Worm (Caenorhabditis elegans): Measurements from ENCODE around the gene C09F5.3.

The C09F5.3 gene

DNA sequence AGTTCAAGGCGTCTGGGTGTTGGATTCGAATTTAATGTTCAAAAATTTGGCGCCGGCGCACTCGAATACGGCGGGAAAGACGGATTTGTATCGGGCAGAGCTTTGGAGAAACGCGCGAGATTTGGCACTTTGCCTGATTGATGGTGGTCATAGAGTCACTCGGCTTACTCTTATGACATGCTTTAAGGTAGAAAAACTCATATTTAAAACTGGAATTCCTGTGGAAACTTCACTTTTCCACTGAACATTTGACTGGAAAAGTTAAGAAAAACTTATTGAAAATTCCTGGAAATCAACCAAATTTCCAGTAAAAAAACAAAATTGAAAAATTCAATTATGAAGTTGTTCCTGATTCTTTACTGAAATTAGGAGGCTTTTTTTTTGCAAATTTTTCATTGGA, 20.4 kb downstream of the C09F5.3 start:
- TF ChIP-seq cog-1 (tag; optimal IDR thresholded peaks at IDR 0.05) (no peak), med-1 (GFP tag; optimal IDR thresholded peaks at IDR 0.05; ENCODE audit: insufficient read depth) (no peak), klf-2 (GFP tag; conservative IDR thresholded peaks at IDR 0.05) (no peak), tab-1 (GFP tag; IDR thresholded peaks at IDR 0.05) (no peak), ztf-29 (GFP tag; IDR thresholded peaks at IDR 0.05) (no peak), flt-1 (GFP tag; IDR thresholded peaks at IDR 0.05) (no peak), ztf-23 (GFP tag; IDR thresholded peaks at IDR 0.05) (no peak), T22C8.4 (GFP tag; IDR thresholded peaks at IDR 0.05) (no peak)

DNA sequence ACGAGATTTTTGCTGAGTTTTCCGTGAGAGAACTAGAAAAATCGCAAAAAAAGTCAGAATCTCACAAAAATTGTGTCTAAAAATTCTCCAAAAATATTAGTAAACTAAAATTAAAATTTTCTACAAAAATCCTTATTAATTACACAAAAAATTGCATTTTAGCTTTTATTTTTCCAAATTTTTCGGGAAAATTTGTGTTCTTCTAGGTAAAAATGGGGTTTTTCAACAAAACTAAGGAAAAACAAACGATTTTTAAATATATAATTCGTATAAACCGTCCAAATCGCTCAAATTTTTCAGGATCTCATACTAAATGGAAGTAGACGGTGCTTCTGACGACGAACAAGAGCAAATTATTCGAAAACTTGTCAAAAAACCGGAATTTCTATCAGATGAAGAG, 23.3 kb downstream of the C09F5.3 start, which contains the start of gene W06E11.1:
W06E11.1 (plus strand) TSS at position 301 of the 400 bp plus-strand sequence.
- TF ChIP-seq flt-1 (GFP tag; IDR thresholded peaks at IDR 0.05) = no peak
- TF ChIP-seq ztf-29 (GFP tag; IDR thresholded peaks at IDR 0.05) = no peak
- TF ChIP-seq med-1 (GFP tag; optimal IDR thresholded peaks at IDR 0.05; ENCODE audit: insufficient read depth) = no peak
- TF ChIP-seq T22C8.4 (GFP tag; IDR thresholded peaks at IDR 0.05) = no peak
- TF ChIP-seq cog-1 (tag; optimal IDR thresholded peaks at IDR 0.05) = no peak
- TF ChIP-seq ref-1 (GFP tag; conservative IDR thresholded peaks at IDR 0.05) = no peak

DNA sequence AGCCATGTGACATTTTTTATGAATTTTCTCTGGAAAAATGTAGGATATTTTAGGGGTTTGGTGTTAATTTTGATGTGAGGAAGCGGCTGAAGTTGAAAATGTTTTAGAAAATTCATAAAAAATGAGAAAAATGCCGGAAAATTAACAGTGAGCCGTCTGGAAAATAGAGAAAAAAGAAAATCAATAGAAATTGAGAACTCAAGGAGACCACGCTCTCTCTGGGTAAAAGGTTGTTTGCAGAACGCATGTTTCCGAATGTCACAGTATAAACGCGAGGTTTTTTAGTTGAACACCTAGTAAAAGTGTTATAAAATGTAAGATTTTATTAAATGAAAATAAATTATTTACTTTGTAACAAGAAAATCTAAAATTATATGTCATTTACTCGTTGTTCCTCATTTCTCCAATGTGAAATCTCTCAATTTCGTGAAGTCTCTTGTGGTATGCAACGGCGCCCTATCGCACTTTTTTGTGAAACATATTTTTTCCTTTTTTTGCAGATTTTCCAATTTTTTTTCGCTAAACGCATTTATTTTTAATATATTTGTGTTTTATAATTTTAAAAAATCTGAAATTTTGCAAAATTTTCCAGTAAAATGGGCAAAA, 24.8 kb downstream of the C09F5.3 start, which contains the start of the genes tag-266 and tag-267:
tag-266 (minus strand) TSS at position 29 of the 606 bp plus-strand sequence.
tag-267 (plus strand) TSS at position 593 of the 606 bp plus-strand sequence.
- TF ChIP-seq ztf-23 (GFP tag; IDR thresholded peaks at IDR 0.05) (peak; percentile 81), T22C8.4 (GFP tag; IDR thresholded peaks at IDR 0.05) (peak; percentile 57; the same call in 1 of the 2 replicates), klf-2 (GFP tag; conservative IDR thresholded peaks at IDR 0.05) (peak; percentile 74), tab-1 (GFP tag; IDR thresholded peaks at IDR 0.05) (no peak), med-1 (GFP tag; optimal IDR thresholded peaks at IDR 0.05; ENCODE audit: insufficient read depth) (no peak), ref-1 (GFP tag; conservative IDR thresholded peaks at IDR 0.05) (no peak), flt-1 (GFP tag; IDR thresholded peaks at IDR 0.05) (peak; percentile 81; the same call in 1 of the 2 replicates), ztf-29 (GFP tag; IDR thresholded peaks at IDR 0.05) (no peak), cog-1 (tag; optimal IDR thresholded peaks at IDR 0.05) (peak; percentile 94)

DNA sequence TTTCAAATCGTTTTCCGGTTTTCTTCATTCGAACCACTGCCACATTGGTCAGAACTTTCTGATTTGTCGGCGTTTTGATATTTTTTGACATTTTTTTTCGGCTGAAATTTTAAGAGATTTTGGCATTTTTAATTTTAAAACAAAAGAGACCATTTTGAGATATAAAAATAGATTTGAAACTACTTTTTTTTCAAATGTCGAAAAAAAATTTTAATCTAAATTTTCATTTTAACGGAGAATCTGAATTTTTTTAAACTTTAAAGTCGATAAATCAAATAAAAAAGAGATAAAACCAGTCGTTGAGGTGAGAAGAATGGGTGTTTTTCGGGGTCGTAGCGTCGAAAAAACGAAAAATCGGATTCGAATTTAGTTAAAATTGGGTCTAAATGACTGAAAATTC, 26.7 kb downstream of the C09F5.3 start, which contains the start of gene sbds-1:
sbds-1 (minus strand) TSS at position 101 of the 400 bp plus-strand sequence.
- no peak for TF ChIP-seq cog-1 (tag; optimal IDR thresholded peaks at IDR 0.05)
- TF ChIP-seq tab-1 (GFP tag; IDR thresholded peaks at IDR 0.05) = no peak
- TF ChIP-seq ztf-29 (GFP tag; IDR thresholded peaks at IDR 0.05) = no peak
- TF ChIP-seq ztf-23 (GFP tag; IDR thresholded peaks at IDR 0.05) = no peak
- TF ChIP-seq klf-2 (GFP tag; conservative IDR thresholded peaks at IDR 0.05) = no peak

DNA sequence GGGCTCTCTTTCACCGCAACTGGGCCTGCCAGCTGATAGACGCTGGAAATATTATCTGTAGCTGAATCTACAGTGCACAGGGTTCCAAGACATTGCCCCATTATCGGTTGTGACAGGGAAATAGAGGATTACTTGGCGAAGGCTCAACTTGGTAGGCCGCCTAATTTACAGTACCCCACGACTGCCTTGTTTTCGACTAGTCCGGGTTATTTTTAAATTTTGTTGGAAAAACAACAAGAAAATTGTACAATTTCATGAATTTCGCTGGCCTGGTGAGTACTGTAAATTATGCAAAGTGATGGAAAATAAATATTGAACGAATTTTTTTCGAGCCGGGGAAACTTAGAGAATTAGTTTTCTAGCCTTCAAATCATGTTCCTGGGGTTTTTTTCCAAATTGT, 29.0 kb downstream of the C09F5.3 start, which contains the start of gene T19C3.7:
T19C3.7 (minus strand) TSS at position 101 of the 400 bp plus-strand sequence.
- TF ChIP-seq T22C8.4 (GFP tag; IDR thresholded peaks at IDR 0.05) = no peak
- TF ChIP-seq med-1 (GFP tag; optimal IDR thresholded peaks at IDR 0.05; ENCODE audit: insufficient read depth) = no peak
- no peak for TF ChIP-seq ref-1 (GFP tag; conservative IDR thresholded peaks at IDR 0.05)
- TF ChIP-seq klf-2 (GFP tag; conservative IDR thresholded peaks at IDR 0.05) = no peak

DNA sequence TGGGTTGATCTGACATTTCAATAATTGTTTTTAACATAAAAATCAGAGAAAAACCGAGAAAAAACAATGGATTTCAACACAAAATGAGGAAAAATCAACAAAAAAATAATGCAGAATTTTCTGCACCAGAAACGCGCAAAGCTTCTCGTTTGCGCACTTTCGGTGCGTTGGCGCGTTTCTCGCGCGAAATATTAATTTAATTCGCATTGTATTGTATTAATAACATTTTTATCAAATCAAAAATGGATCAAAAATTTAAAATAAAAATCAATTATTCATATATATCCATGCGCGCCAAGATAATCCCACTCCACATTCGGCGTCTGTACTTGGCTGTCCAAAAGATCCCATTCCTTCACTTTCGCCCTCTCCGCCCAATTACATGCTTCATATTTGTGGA, 30.4 kb downstream of the C09F5.3 start, which contains the start of gene fem-2:
fem-2 (minus strand) TSS at position 9 of the 400 bp plus-strand sequence.
- TF ChIP-seq tab-1 (GFP tag; IDR thresholded peaks at IDR 0.05) = no peak
- TF ChIP-seq T22C8.4 (GFP tag; IDR thresholded peaks at IDR 0.05) = no peak
- no peak for TF ChIP-seq ref-1 (GFP tag; conservative IDR thresholded peaks at IDR 0.05)
- no peak for TF ChIP-seq med-1 (GFP tag; optimal IDR thresholded peaks at IDR 0.05; ENCODE audit: insufficient read depth)
- TF ChIP-seq ztf-29 (GFP tag; IDR thresholded peaks at IDR 0.05) = no peak
- no peak for TF ChIP-seq ztf-23 (GFP tag; IDR thresholded peaks at IDR 0.05)
- TF ChIP-seq cog-1 (tag; optimal IDR thresholded peaks at IDR 0.05) = no peak
- TF ChIP-seq flt-1 (GFP tag; IDR thresholded peaks at IDR 0.05) = no peak
- no peak for TF ChIP-seq klf-2 (GFP tag; conservative IDR thresholded peaks at IDR 0.05)

DNA sequence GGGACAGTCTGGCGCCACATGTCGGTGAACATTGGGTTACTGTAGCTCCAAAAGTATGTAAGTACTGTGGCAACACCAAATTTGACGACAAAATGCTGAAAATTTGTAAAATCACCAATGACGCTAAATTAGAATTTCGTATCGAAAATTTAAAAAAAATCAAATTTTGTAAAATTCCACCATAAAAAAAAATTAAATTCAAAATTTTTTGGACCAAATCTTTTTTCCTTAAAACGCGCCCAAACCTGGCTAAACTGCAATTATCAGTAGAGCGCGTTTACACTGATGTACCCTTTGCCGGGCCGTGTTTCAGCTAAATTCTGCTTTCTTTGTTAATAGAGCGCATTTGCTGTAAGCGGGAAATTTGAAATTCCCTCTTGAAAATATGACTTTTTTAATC, 33.6 kb downstream of the C09F5.3 start, which contains the start of gene T19C3.6:
T19C3.6 (minus strand) TSS at position 101 of the 400 bp plus-strand sequence.
- no peak for TF ChIP-seq tab-1 (GFP tag; IDR thresholded peaks at IDR 0.05)
- TF ChIP-seq cog-1 (tag; optimal IDR thresholded peaks at IDR 0.05) = no peak
- TF ChIP-seq T22C8.4 (GFP tag; IDR thresholded peaks at IDR 0.05) = no peak
- TF ChIP-seq ztf-29 (GFP tag; IDR thresholded peaks at IDR 0.05) = no peak
- TF ChIP-seq klf-2 (GFP tag; conservative IDR thresholded peaks at IDR 0.05) = no peak
- TF ChIP-seq med-1 (GFP tag; optimal IDR thresholded peaks at IDR 0.05; ENCODE audit: insufficient read depth) = no peak
- no peak for TF ChIP-seq ref-1 (GFP tag; conservative IDR thresholded peaks at IDR 0.05)
- no peak for TF ChIP-seq flt-1 (GFP tag; IDR thresholded peaks at IDR 0.05)
- TF ChIP-seq ztf-23 (GFP tag; IDR thresholded peaks at IDR 0.05) = no peak

DNA sequence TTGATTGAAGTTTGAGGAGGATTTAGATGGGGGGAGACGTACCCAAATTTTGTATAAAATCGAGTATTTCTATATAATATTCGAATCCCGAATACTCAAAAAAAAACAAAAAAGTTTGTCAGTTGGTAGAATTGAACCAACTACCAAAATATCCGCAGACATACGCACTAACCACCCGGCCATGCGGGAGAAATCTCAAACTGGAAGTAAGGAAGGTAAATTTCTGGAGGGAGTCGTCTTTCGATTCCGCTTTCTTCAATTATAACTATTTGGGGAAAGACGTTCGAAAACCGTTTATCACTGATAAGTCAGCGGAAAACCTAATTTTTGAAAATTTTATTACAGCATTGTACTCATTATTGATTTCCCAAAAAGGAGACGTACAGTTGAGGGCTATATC, 36.1 kb downstream of the C09F5.3 start:
- TF ChIP-seq flt-1 (GFP tag; IDR thresholded peaks at IDR 0.05) = peak; percentile 73
- peak; percentile 51; the same call in 1 of the 2 replicates for TF ChIP-seq klf-2 (GFP tag; conservative IDR thresholded peaks at IDR 0.05)
- TF ChIP-seq ztf-23 (GFP tag; IDR thresholded peaks at IDR 0.05) = peak; percentile 54; the same call in 1 of the 2 replicates
- TF ChIP-seq ref-1 (GFP tag; conservative IDR thresholded peaks at IDR 0.05) = 0 out of 2 replicates have a peak, but pooled peaks have one; percentile 16
- TF ChIP-seq tab-1 (GFP tag; IDR thresholded peaks at IDR 0.05) = peak; percentile 10; the same call in 1 of the 2 replicates

DNA sequence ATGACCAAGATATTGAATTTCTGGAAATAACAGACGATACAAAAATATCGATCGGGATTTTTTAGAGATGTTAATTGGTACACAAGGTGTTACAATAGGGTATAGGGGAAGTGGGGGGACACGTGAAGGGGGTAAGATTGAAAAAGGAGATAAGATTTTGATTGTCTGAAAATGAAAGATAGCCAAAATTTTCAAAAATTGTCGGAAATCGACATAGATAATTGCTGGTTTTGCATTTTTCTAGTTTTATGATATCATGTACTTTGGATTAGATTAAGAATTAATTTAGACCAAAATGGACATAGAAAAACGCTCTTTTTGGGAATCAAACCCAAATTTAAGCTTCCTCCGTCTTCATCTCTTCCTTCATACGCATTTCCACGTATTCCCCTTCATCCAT, 37.2 kb downstream of the C09F5.3 start, which contains the start of gene T19C3.5:
T19C3.5 (minus strand) TSS at position 101 of the 400 bp plus-strand sequence.
- TF ChIP-seq ztf-29 (GFP tag; IDR thresholded peaks at IDR 0.05) (no peak), tab-1 (GFP tag; IDR thresholded peaks at IDR 0.05) (no peak), ref-1 (GFP tag; conservative IDR thresholded peaks at IDR 0.05) (no peak), med-1 (GFP tag; optimal IDR thresholded peaks at IDR 0.05; ENCODE audit: insufficient read depth) (no peak), klf-2 (GFP tag; conservative IDR thresholded peaks at IDR 0.05) (no peak), T22C8.4 (GFP tag; IDR thresholded peaks at IDR 0.05) (no peak), ztf-23 (GFP tag; IDR thresholded peaks at IDR 0.05) (no peak), flt-1 (GFP tag; IDR thresholded peaks at IDR 0.05) (no peak)
